Worm (Caenorhabditis elegans) whole organism, late embryonic: ENCODE measurements around the gene F11C7.7.

Source experiments
- C08G9.2 ChIP-seq: sonication (generic microtip); optimal IDR thresholded peaks from 2 replicates; lab custom pipeline; 2016; ENCODE audit warnings: mild to moderate bottlenecking, missing genetic modification characterization, moderate library complexity, missing compliant biosample characterization
- C38D4.7 ChIP-seq: fragments of 200-800 bp; sonication (Bioruptor generic); optimal IDR thresholded peaks from 2 replicates; lab custom pipeline; 2018; ENCODE audit warnings: mild to moderate bottlenecking, missing genetic modification characterization, moderate library complexity, missing compliant biosample characterization
- Y22D7AL.16 ChIP-seq: sonication (generic microtip); optimal IDR thresholded peaks from 2 replicates; lab custom pipeline; 2016; ENCODE audit warnings: missing genetic modification characterization, missing compliant biosample characterization
- ahr-1 ChIP-seq: sonication (generic microtip); optimal IDR thresholded peaks from 2 replicates; lab custom pipeline; 2016; ENCODE audit warnings: missing genetic modification characterization, missing compliant biosample characterization
- ama-1 ChIP-seq: fragments of 150-350 bp; optimal IDR thresholded peaks from 2 replicates; lab custom pipeline; 2014
- ceh-18 ChIP-seq: sonication (generic microtip); optimal IDR thresholded peaks from 2 replicates; lab custom pipeline; 2016; ENCODE audit warnings: missing genetic modification characterization, missing compliant biosample characterization
- ceh-2 ChIP-seq: sonication (generic microtip); optimal IDR thresholded peaks from 2 replicates; lab custom pipeline; 2016; ENCODE audit warnings: missing genotype, missing genetic modification characterization, missing compliant biosample characterization
- ceh-24 ChIP-seq: sonication (generic microtip); optimal IDR thresholded peaks from 2 replicates; lab custom pipeline; 2016; ENCODE audit warnings: mild to moderate bottlenecking, missing genetic modification characterization, missing compliant biosample characterization
- ceh-30 ChIP-seq: fragments of 150-350 bp; optimal IDR thresholded peaks from 2 replicates; lab custom pipeline; 2014; ENCODE audit warnings: missing biosample characterization, missing genetic modification characterization
- ceh-31 ChIP-seq: sonication (generic microtip); optimal IDR thresholded peaks from 2 replicates; lab custom pipeline; 2016; ENCODE audit warnings: missing genetic modification characterization, missing compliant biosample characterization
- ceh-34 ChIP-seq: sonication (generic microtip); optimal IDR thresholded peaks from 2 replicates; lab custom pipeline; 2016; ENCODE audit warnings: mild to moderate bottlenecking, missing genetic modification characterization, missing compliant biosample characterization
- ceh-45 ChIP-seq: fragments of 200-800 bp; sonication (Bioruptor generic); IDR thresholded peaks from 2 replicates; pipeline ENCODE4 v1.3.6; 2022; ENCODE audit warnings: missing genetic modification reagents, missing genetic modification characterization, missing compliant biosample characterization
- ceh-48 ChIP-seq: sonication (generic microtip); optimal IDR thresholded peaks from 2 replicates; lab custom pipeline; 2016; ENCODE audit warnings: missing genetic modification characterization, inconsistent platforms, missing compliant biosample characterization
- ceh-6 ChIP-seq: fragments of 200-800 bp; sonication (Bioruptor generic); optimal IDR thresholded peaks from 2 replicates; lab custom pipeline; 2018; ENCODE audit warnings: mild to moderate bottlenecking, missing genetic modification characterization, missing compliant biosample characterization
- ceh-9 ChIP-seq: sonication (generic microtip); optimal IDR thresholded peaks from 2 replicates; lab custom pipeline; 2016; ENCODE audit warnings: mild to moderate bottlenecking, missing genetic modification characterization, inconsistent platforms, missing compliant biosample characterization
- che-1 ChIP-seq: sonication (generic microtip); optimal IDR thresholded peaks from 2 replicates; lab custom pipeline; 2016; ENCODE audit warnings: mild to moderate bottlenecking, missing genetic modification characterization, missing compliant biosample characterization
- ets-4 ChIP-seq: sonication (generic microtip); optimal IDR thresholded peaks from 2 replicates; lab custom pipeline; 2016; ENCODE audit warnings: missing genetic modification characterization, missing compliant biosample characterization
- eyg-1 ChIP-seq: sonication (generic microtip); optimal IDR thresholded peaks from 2 replicates; lab custom pipeline; 2016; ENCODE audit warnings: missing genotype, missing genetic modification characterization, missing compliant biosample characterization
- fax-1 ChIP-seq: sonication (generic microtip); optimal IDR thresholded peaks from 2 replicates; lab custom pipeline; 2016; ENCODE audit warnings: missing genotype, missing genetic modification characterization, missing compliant biosample characterization
- fkh-6 ChIP-seq: sonication (generic microtip); optimal IDR thresholded peaks from 2 replicates; lab custom pipeline; 2016; ENCODE audit warnings: missing genetic modification characterization, missing compliant biosample characterization
- gmeb-2 ChIP-seq: sonication (generic microtip); optimal IDR thresholded peaks from 2 replicates; lab custom pipeline; 2016; ENCODE audit warnings: missing genetic modification characterization, inconsistent platforms, missing compliant biosample characterization
- hlh-13 ChIP-seq: fragments of 200-800 bp; sonication (Bioruptor generic); optimal IDR thresholded peaks from 2 replicates; lab custom pipeline; 2018; ENCODE audit warnings: mild to moderate bottlenecking, missing genetic modification characterization, missing compliant biosample characterization
- hlh-15 ChIP-seq: sonication (generic microtip); optimal IDR thresholded peaks from 2 replicates; lab custom pipeline; 2016; ENCODE audit warnings: missing genetic modification characterization, missing compliant biosample characterization
- hlh-6 ChIP-seq: sonication (generic microtip); optimal IDR thresholded peaks from 2 replicates; lab custom pipeline; 2016; ENCODE audit warnings: missing genotype, missing genetic modification characterization, missing compliant biosample characterization
- hlh-8 ChIP-seq: sonication (generic microtip); optimal IDR thresholded peaks from 2 replicates; lab custom pipeline; 2016; ENCODE audit warnings: missing genotype, missing genetic modification characterization, missing compliant biosample characterization
- lin-11 ChIP-seq: fragments of 200-800 bp; sonication (Bioruptor generic); optimal IDR thresholded peaks from 2 replicates; lab custom pipeline; 2018; ENCODE audit warnings: mild to moderate bottlenecking, missing genetic modification characterization, missing compliant biosample characterization
- mec-3 ChIP-seq: sonication (generic microtip); optimal IDR thresholded peaks from 2 replicates; lab custom pipeline; 2016; ENCODE audit warnings: borderline replicate concordance, missing genetic modification characterization, missing compliant biosample characterization
- nfya-1 ChIP-seq: sonication (generic microtip); optimal IDR thresholded peaks from 2 replicates; lab custom pipeline; 2017; ENCODE audit warnings: missing genetic modification characterization, mild to moderate bottlenecking, missing compliant biosample characterization, antibody characterized with exemption, moderate library complexity
- nhr-11 ChIP-seq: fragments of 150-350 bp; optimal IDR thresholded peaks from 2 replicates; lab custom pipeline; 2014; ENCODE audit warnings: missing biosample characterization, missing genetic modification characterization
- nhr-232 ChIP-seq: sonication (generic microtip); optimal IDR thresholded peaks from 2 replicates; lab custom pipeline; 2016; ENCODE audit warnings: missing genetic modification characterization, missing compliant biosample characterization
- npax-4 ChIP-seq: sonication (generic microtip); optimal IDR thresholded peaks from 2 replicates; lab custom pipeline; 2016; ENCODE audit warnings: missing genetic modification characterization, missing compliant biosample characterization
- pax-1 ChIP-seq: fragments of 150-350 bp; optimal IDR thresholded peaks from 2 replicates; lab custom pipeline; 2014; ENCODE audit warnings: missing biosample characterization, missing genetic modification characterization
- pha-2 ChIP-seq: sonication (generic microtip); optimal IDR thresholded peaks from 2 replicates; lab custom pipeline; 2017; ENCODE audit warnings: mild to moderate bottlenecking, missing genetic modification characterization, missing compliant biosample characterization
- pha-4 ChIP-seq: fragments of 150-350 bp; optimal IDR thresholded peaks from 2 replicates; lab custom pipeline; 2018; ENCODE audit warnings: missing biosample characterization, missing genetic modification reagents, missing genetic modification characterization
- pqm-1 ChIP-seq: sonication (generic microtip); optimal IDR thresholded peaks from 2 replicates; lab custom pipeline; 2016; ENCODE audit warnings: missing genetic modification characterization, missing compliant biosample characterization
- pros-1 ChIP-seq: fragments of 150-350 bp; optimal IDR thresholded peaks from 2 replicates; lab custom pipeline; 2014; ENCODE audit warnings: missing biosample characterization, missing genetic modification reagents, missing genetic modification characterization
- ref-2 ChIP-seq: sonication (generic microtip); optimal IDR thresholded peaks from 2 replicates; lab custom pipeline; 2016; ENCODE audit warnings: missing genetic modification characterization, missing compliant biosample characterization
- rnt-1 ChIP-seq: sonication (generic microtip); optimal IDR thresholded peaks from 2 replicates; lab custom pipeline; 2016; ENCODE audit warnings: missing genetic modification characterization, missing compliant biosample characterization
- sdc-2 ChIP-seq: sonication (generic microtip); optimal IDR thresholded peaks from 2 replicates; lab custom pipeline; 2016; ENCODE audit warnings: missing genotype, missing genetic modification characterization, missing compliant biosample characterization
- sox-2 ChIP-seq: fragments of 200-800 bp; sonication (Bioruptor generic); IDR thresholded peaks from 2 replicates; pipeline ENCODE4 v1.3.6; 2022; ENCODE audit warnings: missing genetic modification reagents, missing genetic modification characterization, missing compliant biosample characterization
- sox-4 ChIP-seq: sonication (generic microtip); optimal IDR thresholded peaks from 2 replicates; lab custom pipeline; 2017; ENCODE audit warnings: mild to moderate bottlenecking, missing genetic modification characterization, inconsistent platforms, missing compliant biosample characterization
- syd-9 ChIP-seq: sonication (generic microtip); optimal IDR thresholded peaks from 2 replicates; lab custom pipeline; 2016; ENCODE audit warnings: mild to moderate bottlenecking, missing genetic modification characterization, moderate library complexity, missing compliant biosample characterization
- tbx-2 ChIP-seq: sonication (generic microtip); optimal IDR thresholded peaks from 2 replicates; lab custom pipeline; 2016; ENCODE audit warnings: missing genetic modification characterization, missing compliant biosample characterization
- tbx-7 ChIP-seq: sonication (generic microtip); optimal IDR thresholded peaks from 2 replicates; lab custom pipeline; 2016; ENCODE audit warnings: missing genotype, missing genetic modification characterization, missing compliant biosample characterization
- unc-42 ChIP-seq: sonication (generic microtip); optimal IDR thresholded peaks from 2 replicates; lab custom pipeline; 2016; ENCODE audit warnings: missing genotype, missing genetic modification characterization, missing compliant biosample characterization
- unc-55 ChIP-seq: sonication (generic microtip); optimal IDR thresholded peaks from 2 replicates; lab custom pipeline; 2017; ENCODE audit warnings: missing biosample characterization, missing genetic modification reagents, missing genetic modification characterization
- unc-86 ChIP-seq: sonication (generic microtip); optimal IDR thresholded peaks from 2 replicates; lab custom pipeline; 2016; ENCODE audit warnings: missing genetic modification characterization, missing compliant biosample characterization
- zip-5 ChIP-seq: sonication (generic microtip); optimal IDR thresholded peaks from 2 replicates; lab custom pipeline; 2016; ENCODE audit warnings: missing genetic modification characterization, missing compliant biosample characterization
- ztf-16 ChIP-seq: sonication (generic microtip); optimal IDR thresholded peaks from 2 replicates; lab custom pipeline; 2017; ENCODE audit warnings: missing genetic modification characterization, missing compliant biosample characterization

F11C7.7 gene

DNA sequence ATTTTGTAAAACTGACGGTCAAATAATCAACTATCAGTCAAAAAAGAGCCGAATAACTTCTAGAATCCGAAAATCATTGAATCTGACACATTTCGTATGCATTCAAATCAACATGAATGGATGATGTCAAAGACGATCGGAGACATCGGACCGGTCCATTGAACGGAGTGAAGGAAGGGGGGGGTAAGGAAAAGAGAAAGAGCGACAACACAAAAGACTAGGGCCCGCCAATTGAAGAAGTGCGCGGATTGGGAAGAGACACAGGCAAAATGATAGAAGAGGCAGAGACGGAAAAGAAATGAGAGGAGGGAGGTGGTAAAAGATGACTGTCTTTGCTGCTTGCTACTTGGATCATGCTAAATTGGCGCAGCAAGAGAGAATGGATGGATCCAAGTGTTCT, 28.9 kb upstream of the F11C7.7 start:
- TF ChIP-seq tbx-2 (tag; lab: Kevin White, UChicago): peak; percentile 20
- TF ChIP-seq ztf-16 (tag; lab: Kevin White, UChicago): no peak
- TF ChIP-seq nfya-1 (tag; lab: Kevin White, UChicago): peak; percentile 73
- TF ChIP-seq hlh-8: no peak
- no peak for TF ChIP-seq tbx-7
- no peak for TF ChIP-seq ceh-34 (tag; lab: Kevin White, UChicago)
- no peak for TF ChIP-seq lin-11
- no peak for TF ChIP-seq gmeb-2 (tag; lab: Kevin White, UChicago)
- no peak for TF ChIP-seq Y22D7AL.16 (tag; lab: Kevin White, UChicago)
- TF ChIP-seq pax-1 (tag; lab: Kevin White, UChicago): no peak
- TF ChIP-seq unc-86 (tag; lab: Kevin White, UChicago): no peak
- no peak for TF ChIP-seq ama-1 (lab: Kevin White, UChicago)
- TF ChIP-seq ceh-31 (tag; lab: Kevin White, UChicago): peak; percentile 23
- no peak for TF ChIP-seq eyg-1
- no peak for TF ChIP-seq fkh-6 (tag; lab: Kevin White, UChicago)
- TF ChIP-seq nhr-232: no peak
- TF ChIP-seq nhr-11: no peak
- TF ChIP-seq mec-3 (tag; lab: Kevin White, UChicago): no peak
- peak; percentile 58 for TF ChIP-seq sox-2 (GFP tag; lab: Robert Waterston, UW)
- TF ChIP-seq ceh-6: no peak
- TF ChIP-seq npax-4 (tag; lab: Kevin White, UChicago): no peak
- no peak for TF ChIP-seq unc-42 (tag; lab: Kevin White, UChicago)
- no peak for TF ChIP-seq ceh-18 (tag; lab: Kevin White, UChicago)
- no peak for TF ChIP-seq ceh-30 (tag; lab: Kevin White, UChicago)
- TF ChIP-seq ceh-9 (tag; lab: Kevin White, UChicago): no peak
- TF ChIP-seq sox-4 (tag; lab: Kevin White, UChicago): no peak
- TF ChIP-seq rnt-1 (tag; lab: Kevin White, UChicago): no peak
- no peak for TF ChIP-seq pha-2 (tag; lab: Kevin White, UChicago)
- TF ChIP-seq syd-9 (tag; lab: Kevin White, UChicago): no peak
- no peak for TF ChIP-seq ref-2 (tag; lab: Kevin White, UChicago)
- peak; percentile 48 for TF ChIP-seq unc-55 (GFP tag; lab: Kevin White, UChicago)
- TF ChIP-seq ahr-1 (tag; lab: Kevin White, UChicago): no peak
- TF ChIP-seq pros-1 (tag; lab: Kevin White, UChicago): no peak
- TF ChIP-seq sdc-2: peak; percentile 46
- no peak for TF ChIP-seq C38D4.7 (GFP tag; lab: Kevin White, UChicago)
- TF ChIP-seq C08G9.2 (tag; lab: Kevin White, UChicago): peak; percentile 1
- TF ChIP-seq pqm-1 (tag; lab: Kevin White, UChicago): no peak
- TF ChIP-seq hlh-6 (tag; lab: Kevin White, UChicago): peak; percentile 49
- no peak for TF ChIP-seq fax-1
- no peak for TF ChIP-seq ceh-24
- no peak for TF ChIP-seq ceh-48 (tag; lab: Kevin White, UChicago)
- TF ChIP-seq ceh-2 (tag; lab: Kevin White, UChicago): no peak
- TF ChIP-seq hlh-15 (tag; lab: Kevin White, UChicago): no peak
- no peak for TF ChIP-seq pha-4
- no peak for TF ChIP-seq che-1 (tag; lab: Kevin White, UChicago)

DNA sequence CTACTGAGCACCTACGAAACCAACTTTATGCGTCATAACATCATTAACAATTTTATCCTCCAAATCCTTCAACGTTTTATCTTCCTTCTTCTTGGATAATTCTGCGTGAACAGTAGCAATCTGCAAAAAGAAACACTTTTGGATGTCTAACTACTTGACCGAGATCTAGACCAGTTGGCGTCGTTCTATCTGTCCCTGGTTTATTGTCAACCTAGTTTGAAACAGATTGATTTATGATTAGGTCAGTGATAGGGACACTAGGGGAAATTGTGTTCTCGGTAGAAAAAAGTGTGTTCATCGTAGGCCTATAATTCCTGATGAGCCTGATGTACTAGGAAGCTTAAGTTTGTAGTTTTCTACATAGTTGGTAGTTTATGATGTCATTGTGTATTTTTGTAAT, 24.4 kb upstream of the F11C7.7 start:
- no peak for TF ChIP-seq eyg-1
- no peak for TF ChIP-seq hlh-6 (tag; lab: Kevin White, UChicago)
- no peak for TF ChIP-seq ceh-48 (tag; lab: Kevin White, UChicago)
- no peak for TF ChIP-seq ceh-34 (tag; lab: Kevin White, UChicago)
- TF ChIP-seq ceh-18 (tag; lab: Kevin White, UChicago): no peak
- no peak for TF ChIP-seq npax-4 (tag; lab: Kevin White, UChicago)
- no peak for TF ChIP-seq hlh-13 (GFP tag; lab: Kevin White, UChicago)
- no peak for TF ChIP-seq gmeb-2 (tag; lab: Kevin White, UChicago)
- no peak for TF ChIP-seq zip-5
- TF ChIP-seq pha-4: no peak
- no peak for TF ChIP-seq unc-55 (GFP tag; lab: Kevin White, UChicago)
- no peak for TF ChIP-seq nfya-1 (tag; lab: Kevin White, UChicago)
- TF ChIP-seq tbx-2 (tag; lab: Kevin White, UChicago): no peak
- no peak for TF ChIP-seq C08G9.2 (tag; lab: Kevin White, UChicago)
- TF ChIP-seq lin-11: no peak
- no peak for TF ChIP-seq ceh-24
- TF ChIP-seq ets-4 (tag; lab: Kevin White, UChicago): no peak
- TF ChIP-seq ceh-45 (GFP tag; lab: Robert Waterston, UW): no peak
